Worm (Caenorhabditis elegans): ENCODE measurements around the gene daf-22.

The daf-22 gene

DNA sequence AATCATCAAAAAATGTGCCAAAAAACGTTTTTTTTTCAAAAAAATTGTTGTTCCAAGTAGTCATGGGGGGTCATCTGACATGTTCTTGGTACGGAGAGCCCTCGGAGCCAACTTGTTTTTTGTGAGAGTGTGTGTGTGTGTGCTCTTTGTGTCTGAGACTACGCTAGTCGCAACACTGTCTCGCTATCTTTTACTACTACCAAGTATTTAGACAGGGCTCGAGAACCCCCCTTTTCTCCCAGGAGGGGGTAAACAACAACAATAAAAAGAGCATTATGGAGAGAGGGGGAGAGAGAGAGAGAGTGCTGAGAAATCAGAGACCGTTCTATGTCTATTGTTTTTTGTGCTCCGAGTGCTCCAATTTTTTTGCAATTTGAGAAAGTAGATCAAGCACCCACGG lies 46.7 kb downstream of the daf-22 start (continued):
- TF ChIP-seq fkh-8 (tag; optimal IDR thresholded peaks at IDR 0.05) (peak; percentile 12), efl-1 (optimal IDR thresholded peaks at IDR 0.05) (no peak), efl-1 (GFP tag; optimal IDR thresholded peaks at IDR 0.05 in 1 of 2) (peak in 1 of 2 experiments; percentile 92), pag-3 (tag; optimal IDR thresholded peaks at IDR 0.05; ENCODE audit: borderline replicate concordance, insufficient read depth) (no peak), lin-39 (tag; optimal IDR thresholded peaks at IDR 0.05) (no peak), egl-27 (tag; optimal IDR thresholded peaks at IDR 0.05) (no peak)

DNA sequence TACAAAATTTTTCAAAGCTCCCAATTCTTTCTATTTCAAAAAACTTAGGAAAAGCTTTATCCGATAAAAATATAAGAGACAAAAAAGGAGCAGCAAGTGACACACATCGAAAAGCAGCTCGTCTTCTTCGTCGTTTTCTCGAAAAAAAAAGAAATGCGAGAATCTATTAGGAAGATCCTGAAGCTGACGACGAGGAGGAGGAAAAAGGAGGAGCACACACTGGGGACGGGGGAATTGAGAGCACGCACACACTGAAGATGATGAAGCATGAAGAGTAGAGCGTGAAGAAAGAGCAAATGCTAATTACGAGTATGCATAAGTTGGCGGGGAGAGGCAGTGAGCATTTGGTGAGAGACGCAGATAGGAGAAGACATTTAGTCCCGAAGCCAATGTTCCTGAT lies 51.6 kb downstream of the daf-22 start:
- TF ChIP-seq snpc-4 (tag; optimal IDR thresholded peaks at IDR 0.05) (no peak), unc-86 (tag; optimal IDR thresholded peaks at IDR 0.05) (peak; percentile 8), nhr-47 (tag; optimal IDR thresholded peaks at IDR 0.05) (peak; percentile 6), C16A3.4 (tag; optimal IDR thresholded peaks at IDR 0.05) (no peak), lsy-2 (tag; optimal IDR thresholded peaks at IDR 0.05) (peak in 1 of 2 experiments; percentile 1), lin-14 (GFP tag; optimal IDR thresholded peaks at IDR 0.05) (peak; percentile 53), nhr-19 (GFP tag; conservative IDR thresholded peaks at IDR 0.05) (no peak), nhr-20 (tag; optimal IDR thresholded peaks at IDR 0.05) (no peak), egl-13 (tag; optimal IDR thresholded peaks at IDR 0.05) (peak; percentile 20), efl-1 (optimal IDR thresholded peaks at IDR 0.05) (no peak), efl-1 (GFP tag; optimal IDR thresholded peaks at IDR 0.05 in 1 of 2) (peak in 1 of 2 experiments; percentile 68), fkh-10 (GFP tag; optimal IDR thresholded peaks at IDR 0.05) (peak; percentile 69), ceh-82 (tag; optimal IDR thresholded peaks at IDR 0.05) (peak in 1 of 3 experiments; percentile 43), lin-39 (tag; optimal IDR thresholded peaks at IDR 0.05) (no peak)

All from whole organism, L1 larva.